Fruit fly (Drosophila melanogaster) whole organism, embryonic: ENCODE data around the gene CG32023.
A peak's percentile ranks its signal among the peaks of the same experiment; 100 is the strongest.

ENCODE experiments used
- Aef1 ChIP-seq: fragments of 200-800 bp; sonication (Bioruptor generic); IDR thresholded peaks from 3 replicates; pipeline ENCODE4 v1.3.6; 2022; ENCODE audit warnings: missing biosample characterization, missing genetic modification characterization
- CG10462 ChIP-seq: fragments of 200-800 bp; sonication (Bioruptor generic); optimal IDR thresholded peaks from 2 replicates; lab custom pipeline; 2016; ENCODE audit warnings: missing biosample characterization, missing genetic modification characterization
- CG10543 ChIP-seq: fragments of 200-800 bp; sonication (Bioruptor generic); optimal IDR thresholded peaks from 3 replicates; lab custom pipeline; 2017; ENCODE audit warnings: missing biosample characterization, mild to moderate bottlenecking, missing genetic modification characterization, moderate library complexity
- CG11560 ChIP-seq: fragments of 200-800 bp; sonication (Bioruptor generic); IDR thresholded peaks from 3 replicates; pipeline ENCODE4 v1.3.6; 2022; ENCODE audit warnings: missing biosample characterization, missing genetic modification characterization
- CG11723 ChIP-seq: fragments of 200-800 bp; sonication (Bioruptor generic); optimal IDR thresholded peaks from 2 replicates; lab custom pipeline; 2017; ENCODE audit warnings: missing biosample characterization, mild to moderate bottlenecking, missing genetic modification characterization
- CG12744 ChIP-seq: fragments of 200-800 bp; sonication (Bioruptor generic); optimal IDR thresholded peaks from 2 replicates; lab custom pipeline; 2016; ENCODE audit warnings: missing biosample characterization, missing genetic modification characterization
- CG13775 ChIP-seq: fragments of 200-800 bp; sonication (Bioruptor generic); optimal IDR thresholded peaks from 3 replicates; lab custom pipeline; 2017; ENCODE audit warnings: missing biosample characterization, mild to moderate bottlenecking, missing genetic modification characterization
- CG17612 ChIP-seq: fragments of 200-800 bp; sonication (Bioruptor generic); IDR thresholded peaks from 2 replicates; pipeline ENCODE4 v1.3.6; 2022; ENCODE audit warnings: missing biosample characterization, missing genetic modification characterization
- CG17829 ChIP-seq: fragments of 200-800 bp; optimal IDR thresholded peaks from 2 replicates; lab custom pipeline; 2019; ENCODE audit warnings: missing biosample characterization, mild to moderate bottlenecking, missing genetic modification characterization, moderate library complexity
- CG18262 ChIP-seq: fragments of 200-800 bp; optimal IDR thresholded peaks from 3 replicates; lab custom pipeline; 2019; ENCODE audit warnings: missing biosample characterization, mild to moderate bottlenecking, missing genetic modification characterization, moderate library complexity
- CG1832 ChIP-seq: fragments of 200-800 bp; sonication (Bioruptor generic); optimal IDR thresholded peaks from 2 replicates; lab custom pipeline; 2017; ENCODE audit warnings: missing biosample characterization, mild to moderate bottlenecking, missing genetic modification characterization, inconsistent platforms
- CG18599 ChIP-seq: fragments of 200-800 bp; sonication (Bioruptor generic); optimal IDR thresholded peaks from 3 replicates; lab custom pipeline; 2017; ENCODE audit warnings: missing biosample characterization, missing genetic modification characterization, mild to moderate bottlenecking, moderate library complexity, missing genetic modification reagents
- CG2116 ChIP-seq: fragments of 200-800 bp; sonication (Bioruptor generic); optimal IDR thresholded peaks from 3 replicates; lab custom pipeline; 2018; ENCODE audit warnings: missing biosample characterization, mild to moderate bottlenecking, missing genetic modification characterization
- CG2875 ChIP-seq: fragments of 200-800 bp; sonication (Bioruptor generic); optimal IDR thresholded peaks from 2 replicates; lab custom pipeline; 2017; ENCODE audit warnings: missing biosample characterization, mild to moderate bottlenecking, missing genetic modification characterization, missing genetic modification reagents
- CG30403 ChIP-seq: fragments of 200-800 bp; sonication (Bioruptor generic); optimal IDR thresholded peaks from 3 replicates; lab custom pipeline; 2016; ENCODE audit warnings: missing biosample characterization, missing genetic modification characterization
- CG7556 ChIP-seq: fragments of 200-800 bp; sonication (Bioruptor generic); optimal IDR thresholded peaks from 2 replicates; lab custom pipeline; 2017; ENCODE audit warnings: missing biosample characterization, mild to moderate bottlenecking, missing genetic modification characterization
- CG7839 ChIP-seq: fragments of 200-800 bp; sonication (Bioruptor generic); optimal IDR thresholded peaks from 3 replicates; lab custom pipeline; 2018; ENCODE audit warnings: missing biosample characterization, mild to moderate bottlenecking, missing genetic modification characterization, moderate library complexity
- CG9876 ChIP-seq: fragments of 200-800 bp; sonication (Bioruptor generic); optimal IDR thresholded peaks from 2 replicates; lab custom pipeline; 2016; ENCODE audit warnings: missing biosample characterization, missing genetic modification characterization
- HmgD ChIP-seq: fragments of 200-800 bp; sonication (Bioruptor generic); optimal IDR thresholded peaks from 3 replicates; lab custom pipeline; 2016; ENCODE audit warnings: missing biosample characterization, missing genetic modification characterization
- Hmx ChIP-seq: fragments of 200-800 bp; sonication (Bioruptor generic); optimal IDR thresholded peaks from 2 replicates; lab custom pipeline; 2016; ENCODE audit warnings: missing biosample characterization, missing genetic modification characterization
- Jarid2 ChIP-seq: fragments of 200-800 bp; sonication (Bioruptor generic); optimal IDR thresholded peaks from 3 replicates; lab custom pipeline; 2017; ENCODE audit warnings: mild to moderate bottlenecking, missing biosample characterization, missing genetic modification reagents, missing genetic modification characterization
- Mad ChIP-seq: fragments of 200-800 bp; sonication (Bioruptor generic); optimal IDR thresholded peaks from 2 replicates; lab custom pipeline; 2016; ENCODE audit warnings: missing biosample characterization, missing genetic modification characterization
- Mes4 ChIP-seq: fragments of 200-800 bp; sonication (Bioruptor generic); optimal IDR thresholded peaks from 2 replicates; lab custom pipeline; 2016; ENCODE audit warnings: missing biosample characterization, missing genetic modification characterization
- Mrtf ChIP-seq: fragments of 200-800 bp; sonication (Bioruptor generic); IDR thresholded peaks from 3 replicates; pipeline ENCODE4 v1.3.6; 2022; ENCODE audit warnings: missing biosample characterization, missing genetic modification characterization
- Neu2 ChIP-seq: fragments of 200-800 bp; sonication (Bioruptor generic); optimal IDR thresholded peaks from 3 replicates; lab custom pipeline; 2016; ENCODE audit warnings: missing biosample characterization, missing genetic modification characterization, borderline replicate concordance
- Opbp ChIP-seq: fragments of 200-800 bp; sonication (Bioruptor generic); IDR thresholded peaks from 3 replicates; pipeline ENCODE4 v1.3.6; 2022; ENCODE audit warnings: missing biosample characterization, missing genetic modification characterization; ENCODE audit not compliant: partially characterized antibody
- PHDP ChIP-seq: fragments of 200-800 bp; sonication (Bioruptor generic); optimal IDR thresholded peaks from 3 replicates; lab custom pipeline; 2018; ENCODE audit warnings: missing biosample characterization, mild to moderate bottlenecking, missing genetic modification characterization, moderate library complexity
- Sox100B ChIP-seq: fragments of 200-800 bp; sonication (Bioruptor generic); optimal IDR thresholded peaks from 3 replicates; lab custom pipeline; 2018; ENCODE audit warnings: missing biosample characterization, mild to moderate bottlenecking, missing genetic modification characterization
- Trl ChIP-seq, 3 experiments: fragments of >200 bp in 2 of 3; fragments of 200-800 bp in 1 of 3; sonication (Bioruptor generic) in 1 of 3; optimal IDR thresholded peaks; 2 replicates in 1 of 3; 3 replicates in 2 of 3; lab custom pipeline; 2016 to 2017; ENCODE audit warnings: missing biosample characterization in 1 of 3, missing genetic modification characterization in 1 of 3
- ac ChIP-seq: fragments of 200-800 bp; sonication (Bioruptor generic); optimal IDR thresholded peaks from 3 replicates; lab custom pipeline; 2017; ENCODE audit warnings: missing biosample characterization, mild to moderate bottlenecking, missing genetic modification characterization
- ara ChIP-seq: fragments of 200-800 bp; sonication (Bioruptor generic); IDR thresholded peaks from 2 replicates; pipeline ENCODE4 v1.3.6; 2022; ENCODE audit warnings: missing biosample characterization, missing genetic modification characterization
- bsh ChIP-seq, 2 experiments: fragments of 200-800 bp; sonication (Bioruptor generic); optimal IDR thresholded peaks; 2 replicates each; lab custom pipeline; 2017 to 2018; ENCODE audit warnings: mild to moderate bottlenecking in 2 of 2, missing biosample characterization in 2 of 2, missing genetic modification characterization in 2 of 2, moderate library complexity in 1 of 2
- caup ChIP-seq: fragments of 200-800 bp; sonication (Bioruptor generic); optimal IDR thresholded peaks from 3 replicates; lab custom pipeline; 2017; ENCODE audit warnings: missing biosample characterization, mild to moderate bottlenecking, missing genetic modification characterization, moderate library complexity; ENCODE audit not compliant: severe bottlenecking
- corto ChIP-seq: fragments of 200-800 bp; sonication (Bioruptor generic); optimal IDR thresholded peaks from 2 replicates; lab custom pipeline; 2016; ENCODE audit warnings: missing biosample characterization, mild to moderate bottlenecking, missing genetic modification characterization, moderate library complexity
- ems ChIP-seq: fragments of 200-800 bp; sonication (Bioruptor generic); optimal IDR thresholded peaks from 3 replicates; lab custom pipeline; 2016; ENCODE audit warnings: missing biosample characterization, missing genetic modification characterization
- gce ChIP-seq: fragments of 200-800 bp; sonication (Bioruptor generic); IDR thresholded peaks from 3 replicates; pipeline ENCODE4 v1.3.6; 2022; ENCODE audit warnings: missing biosample characterization, missing genetic modification characterization
- gcm2 ChIP-seq: fragments of 200-800 bp; sonication (Bioruptor generic); optimal IDR thresholded peaks from 2 replicates; lab custom pipeline; 2016; ENCODE audit warnings: missing biosample characterization, missing genetic modification characterization
- hkb ChIP-seq, 2 experiments: fragments of 200-800 bp in 1 of 2; fragments of >200 bp in 1 of 2; sonication (Bioruptor generic) in 1 of 2; IDR thresholded peaks in 1 of 2; optimal IDR thresholded peaks in 1 of 2; 2 replicates each; pipeline versions ENCODE4 v1.3.6 to Lab custom; 2017 to 2022; ENCODE audit warnings: missing biosample characterization in 1 of 2, missing genetic modification characterization in 1 of 2
- ken ChIP-seq: fragments of 200-800 bp; sonication (Bioruptor generic); IDR thresholded peaks from 3 replicates; pipeline ENCODE4 v1.3.6; 2022; ENCODE audit warnings: missing biosample characterization, missing genetic modification characterization
- pita ChIP-seq: fragments of 200-800 bp; sonication (Bioruptor generic); optimal IDR thresholded peaks from 2 replicates; lab custom pipeline; 2017; ENCODE audit warnings: missing biosample characterization, mild to moderate bottlenecking, missing genetic modification characterization
- rib ChIP-seq: fragments of 200-800 bp; sonication (Bioruptor generic); IDR thresholded peaks from 2 replicates; pipeline ENCODE4 v1.3.6; 2022; ENCODE audit warnings: missing biosample characterization, missing genetic modification characterization
- schlank ChIP-seq: fragments of 200-800 bp; sonication (Bioruptor generic); optimal IDR thresholded peaks from 2 replicates; lab custom pipeline; 2018; ENCODE audit warnings: missing biosample characterization, mild to moderate bottlenecking, missing genetic modification characterization
- sens-2 ChIP-seq: fragments of 200-800 bp; sonication (Bioruptor generic); IDR thresholded peaks from 2 replicates; pipeline ENCODE4 v1.3.6; 2022; ENCODE audit warnings: missing biosample characterization, missing genetic modification characterization
- slou ChIP-seq: fragments of 200-800 bp; sonication (Bioruptor generic); optimal IDR thresholded peaks from 3 replicates; lab custom pipeline; 2016; ENCODE audit warnings: missing biosample characterization, missing genetic modification characterization
- so ChIP-seq: fragments of 200-800 bp; sonication (Bioruptor generic); IDR thresholded peaks from 3 replicates; pipeline ENCODE4 v1.3.6; 2022; ENCODE audit warnings: missing biosample characterization, missing genetic modification characterization
- stc ChIP-seq: fragments of 200-800 bp; sonication (Bioruptor generic); IDR thresholded peaks from 2 replicates; pipeline ENCODE4 v1.3.6; 2022; ENCODE audit warnings: missing biosample characterization, missing genetic modification characterization
- tio ChIP-seq: fragments of 200-800 bp; sonication (Bioruptor generic); optimal IDR thresholded peaks from 2 replicates; lab custom pipeline; 2017; ENCODE audit warnings: missing biosample characterization, missing genetic modification characterization, inconsistent platforms
- vfl ChIP-seq: fragments of 200-800 bp; sonication (Bioruptor generic); optimal IDR thresholded peaks from 2 replicates; lab custom pipeline; 2016; ENCODE audit warnings: missing biosample characterization, missing genetic modification characterization

The CG32023 gene

DNA sequence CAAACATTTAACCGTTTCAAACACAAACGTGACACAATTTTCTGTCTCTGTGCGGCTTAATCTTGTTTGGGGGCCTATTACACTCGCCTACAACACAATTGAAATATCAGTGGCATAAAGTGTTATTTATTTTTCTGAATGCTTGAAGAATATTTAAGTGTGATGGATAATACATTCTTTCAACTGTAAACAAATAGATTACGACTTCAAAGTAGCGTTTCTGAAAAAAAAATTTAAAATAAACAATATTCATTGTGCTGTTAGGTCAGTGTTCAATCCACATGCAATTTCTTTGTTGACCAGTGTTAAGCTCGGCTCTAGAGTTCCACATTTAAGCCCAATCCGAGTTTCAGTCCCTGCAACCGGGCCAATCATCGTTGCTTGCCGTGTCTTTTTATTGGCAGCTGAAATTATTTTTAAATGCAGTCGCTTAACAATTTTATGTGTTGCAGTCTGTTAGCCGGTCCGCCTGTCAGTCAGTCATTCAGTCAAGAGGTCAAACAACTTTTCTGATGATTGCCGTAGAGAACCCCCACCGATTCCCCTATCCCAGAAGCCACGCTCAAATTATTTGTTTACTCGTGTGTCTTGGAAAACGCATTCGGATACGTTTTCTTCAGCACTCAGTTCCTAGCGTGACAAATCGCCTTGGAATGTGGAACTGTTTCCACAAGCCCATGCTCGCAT is 30.8 kb downstream of the CG32023 start (continued):
- peak; percentile 33 for TF ChIP-seq Jarid2 (GFP tag; lab: Kevin White, UChicago)
- TF ChIP-seq schlank (tag; lab: Kevin White, UChicago), result no peak
- TF ChIP-seq sens-2 (GFP tag; lab: Robert Waterston, UW), result peak; percentile 34; the same call in 1 of the 2 replicates
- TF ChIP-seq Mrtf (GFP tag; lab: Robert Waterston, UW), result peak; percentile 53; the same call in 2 of the 3 replicates
- peak; percentile 50 for TF ChIP-seq tio
- peak; percentile 62; the same call in 1 of the 2 replicates for TF ChIP-seq ara (GFP tag; lab: Robert Waterston, UW)
- TF ChIP-seq Opbp (GFP tag; lab: Robert Waterston, UW), result no peak
- TF ChIP-seq ac (GFP tag; lab: Kevin White, UChicago), result no peak
- peak; percentile 2 for TF ChIP-seq CG10462 (GFP tag; lab: Kevin White, UChicago)
- TF ChIP-seq Trl (optimal IDR thresholded peaks at IDR 0.05; lab: Kevin White, UChicago), result no peak
- TF ChIP-seq Trl (GFP tag; optimal IDR thresholded peaks at IDR 0.05; lab: Kevin White, UChicago), result peak; percentile 7
- TF ChIP-seq CG10543 (GFP tag; lab: Kevin White, UChicago), result peak; percentile 14
- TF ChIP-seq ken, result peak; percentile 22; the same call in 1 of the 3 replicates
- TF ChIP-seq Neu2, result no peak
- 0 out of 3 replicates have a peak, but pooled peaks have one; percentile 18 for TF ChIP-seq Aef1 (GFP tag; lab: Robert Waterston, UW)
- TF ChIP-seq hkb (optimal IDR thresholded peaks at IDR 0.05; lab: Kevin White, UChicago), result no peak
- peak; percentile 70 for TF ChIP-seq hkb (GFP tag; IDR thresholded peaks at IDR 0.05; lab: Robert Waterston, UW)
- TF ChIP-seq vfl (GFP tag; lab: Kevin White, UChicago), result no peak
- TF ChIP-seq PHDP, result peak; percentile 86
- peak; percentile 27 to 93 for TF ChIP-seq bsh (GFP tag; optimal IDR thresholded peaks at IDR 0.05; lab: Kevin White, UChicago)
- peak; percentile 81 for TF ChIP-seq CG7839 (tag; lab: Kevin White, UChicago)
- TF ChIP-seq caup (GFP tag; lab: Kevin White, UChicago), result peak; percentile 25
- no peak for TF ChIP-seq CG12744
- peak; percentile 82; the same call in 2 of the 3 replicates for TF ChIP-seq so (GFP tag; lab: Robert Waterston, UW)
- no peak for TF ChIP-seq slou
- no peak for TF ChIP-seq pita (GFP tag; lab: Kevin White, UChicago)
- TF ChIP-seq HmgD, result no peak
- peak; percentile 66 for TF ChIP-seq Mes4 (GFP tag; lab: Kevin White, UChicago)
- no peak for TF ChIP-seq rib (GFP tag; lab: Robert Waterston, UW)
- peak; percentile 57 for TF ChIP-seq CG13775 (GFP tag; lab: Kevin White, UChicago)
- peak; percentile 63 for TF ChIP-seq CG11723 (GFP tag; lab: Kevin White, UChicago)
- peak; percentile 86 for TF ChIP-seq CG18262 (tag; lab: Kevin White, UChicago)
- peak; percentile 24 for TF ChIP-seq CG18599
- TF ChIP-seq gce (GFP tag; lab: Robert Waterston, UW), result 0 out of 3 replicates have a peak, but pooled peaks have one; percentile 33
- peak; percentile 61 for TF ChIP-seq Mad (GFP tag; lab: Kevin White, UChicago)
- no peak for TF ChIP-seq Hmx (GFP tag; lab: Kevin White, UChicago)
- TF ChIP-seq gcm2 (GFP tag; lab: Kevin White, UChicago), result no peak
- TF ChIP-seq CG2875, result peak; percentile 71
- TF ChIP-seq CG9876 (GFP tag; lab: Kevin White, UChicago), result no peak
- TF ChIP-seq CG17829 (tag; lab: Kevin White, UChicago), result peak; percentile 81
- no peak; the same call in 1 of the 2 replicates for TF ChIP-seq CG17612 (GFP tag; lab: Robert Waterston, UW)
- no peak for TF ChIP-seq corto (GFP tag; lab: Kevin White, UChicago)
- TF ChIP-seq CG2116, result peak; percentile 35
- TF ChIP-seq CG7556 (GFP tag; lab: Kevin White, UChicago), result peak; percentile 75
- peak; percentile 76 for TF ChIP-seq stc (GFP tag; lab: Robert Waterston, UW)
- TF ChIP-seq ems, result no peak
- TF ChIP-seq CG30403 (GFP tag; lab: Kevin White, UChicago), result peak; percentile 71
- TF ChIP-seq Sox100B (GFP tag; lab: Kevin White, UChicago), result peak; percentile 74
- no peak for TF ChIP-seq CG1832
- TF ChIP-seq CG11560, result no peak
